Fruit fly (Drosophila melanogaster) whole organism, pupa: ENCODE measurements around the gene gt.

Experiments used
- CG12605 ChIP-seq: fragments of 200-800 bp; sonication (Bioruptor generic); IDR thresholded peaks from 2 replicates; pipeline ENCODE4 v1.3.6; 2022; ENCODE audit warnings: missing biosample characterization, missing genetic modification characterization
- CG8301 ChIP-seq: fragments of 200-800 bp; sonication (Bioruptor generic); optimal IDR thresholded peaks from 2 replicates; lab custom pipeline; 2018; ENCODE audit warnings: missing biosample characterization, mild to moderate bottlenecking, missing genetic modification characterization
- EcR ChIP-seq: fragments of 200-800 bp; sonication (Bioruptor generic); optimal IDR thresholded peaks from 3 replicates; lab custom pipeline; 2019; ENCODE audit warnings: missing biosample characterization, missing genetic modification characterization, mild to moderate bottlenecking, moderate library complexity, missing genetic modification reagents
- Pif1B ChIP-seq: fragments of 200-800 bp; sonication (Bioruptor generic); optimal IDR thresholded peaks from 3 replicates; lab custom pipeline; 2016; ENCODE audit warnings: missing biosample characterization, missing genetic modification characterization

DNA sequence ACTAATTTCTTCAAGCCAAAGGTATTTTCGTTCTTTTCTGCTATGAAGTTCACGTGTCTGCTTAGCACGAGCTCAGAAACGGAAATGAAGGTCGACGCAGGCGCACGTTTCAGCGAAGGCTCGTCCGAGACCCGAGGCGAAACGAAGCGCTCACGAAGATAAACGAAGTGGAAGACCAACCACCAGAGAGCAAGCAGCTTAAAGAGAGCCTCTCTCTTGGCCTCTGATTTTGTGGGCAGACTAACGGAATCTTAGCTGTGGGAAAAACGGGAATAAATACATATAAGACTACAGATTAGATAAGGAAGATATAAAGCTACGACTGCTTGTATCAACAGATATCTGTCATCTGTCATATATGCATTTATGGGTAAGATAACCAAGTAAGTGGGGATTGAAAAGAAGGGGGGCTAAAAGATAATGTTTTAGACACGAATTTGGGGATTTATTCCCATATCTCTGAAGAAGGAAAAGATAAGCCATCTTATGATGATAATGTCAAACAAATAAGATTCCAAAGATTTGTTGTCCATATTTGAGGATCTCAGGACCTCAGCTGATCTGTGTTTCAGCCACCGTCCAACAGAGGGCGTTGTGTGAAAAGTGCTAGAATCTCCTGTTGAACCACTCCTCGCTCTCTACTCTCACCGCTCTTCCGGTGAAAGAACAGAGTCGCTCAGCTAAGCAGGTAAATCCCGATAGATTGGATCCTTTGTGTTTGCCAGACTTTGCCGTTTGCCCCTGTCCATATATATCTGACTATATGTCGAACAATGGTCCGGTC is 41.0 kb downstream of the gt start, which contains the start of gene PsGEF:
- TF ChIP-seq CG12605: no peak
- TF ChIP-seq EcR (GFP tag; lab: Kevin White, UChicago): no peak
- TF ChIP-seq Pif1B: no peak
- no peak for TF ChIP-seq CG8301
